Worm (Caenorhabditis elegans) whole organism, L4 larva: ENCODE measurements around the gene daf-1.

Source experiments
- F49E8.2 ChIP-seq: sonication (generic microtip); optimal IDR thresholded peaks from 2 replicates; lab custom pipeline; 2016; ENCODE audit warnings: missing compliant biosample characterization, mild to moderate bottlenecking, missing genetic modification characterization, borderline replicate concordance
- T26A8.4 ChIP-seq: fragments of 200-800 bp; sonication (Bioruptor generic); IDR thresholded peaks from 2 replicates; pipeline ENCODE4 v1.3.6; 2022; ENCODE audit warnings: missing genetic modification characterization, missing compliant biosample characterization
- Y105C5A.15 ChIP-seq: fragments of 200-800 bp; sonication (Bioruptor generic); IDR thresholded peaks from 2 replicates; pipeline ENCODE4 v1.3.6; 2022; ENCODE audit warnings: missing genetic modification characterization, missing compliant biosample characterization
- Y48G9A.11 ChIP-seq: fragments of 200-800 bp; sonication (Bioruptor generic); IDR thresholded peaks from 2 replicates; pipeline ENCODE4 v1.3.6; 2022; ENCODE audit warnings: missing genetic modification reagents, missing genetic modification characterization, missing compliant biosample characterization
- Y75B8A.6 ChIP-seq: fragments of 200-800 bp; sonication (Bioruptor generic); IDR thresholded peaks from 2 replicates; pipeline ENCODE4 v1.3.6; 2022; ENCODE audit warnings: missing genetic modification reagents, missing genetic modification characterization, missing compliant biosample characterization
- aha-1 ChIP-seq: fragments of 150-350 bp; peaks from one replicate; lab custom pipeline; 2014; ENCODE audit warnings: missing biosample characterization, missing genetic modification characterization
- aly-2 ChIP-seq: sonication (generic microtip); optimal IDR thresholded peaks from 2 replicates; lab custom pipeline; 2018; ENCODE audit warnings: missing biosample characterization, missing genetic modification characterization
- daf-12 ChIP-seq: fragments of 150-350 bp; optimal IDR thresholded peaks from 2 replicates; lab custom pipeline; 2014; ENCODE audit warnings: missing biosample characterization, missing genetic modification reagents, missing genetic modification characterization
- dmd-8 ChIP-seq: fragments of 200-800 bp; sonication (Bioruptor generic); IDR thresholded peaks from 2 replicates; pipeline ENCODE4 v1.3.6; 2022; ENCODE audit warnings: missing genetic modification characterization, missing compliant biosample characterization
- dmd-9 ChIP-seq: fragments of 200-800 bp; sonication (Bioruptor generic); IDR thresholded peaks from 2 replicates; pipeline ENCODE4 v1.3.6; 2022; ENCODE audit warnings: missing genetic modification reagents, missing genetic modification characterization, missing compliant biosample characterization
- dve-1 ChIP-seq: sonication (generic microtip); optimal IDR thresholded peaks from 2 replicates; lab custom pipeline; 2017; ENCODE audit warnings: antibody characterized with exemption, mild to moderate bottlenecking, missing genetic modification characterization, missing compliant biosample characterization; ENCODE audit not compliant: insufficient read depth
- hif-1 ChIP-seq, 2 experiments: sonication (generic microtip); optimal IDR thresholded peaks; 2 replicates each; lab custom pipeline; 2016 to 2017; ENCODE audit warnings: missing compliant biosample characterization in 2 of 2, missing genetic modification characterization in 2 of 2, missing genetic modification reagents in 2 of 2, missing genotype in 2 of 2, mild to moderate bottlenecking in 1 of 2
- hlh-30 ChIP-seq: sonication (generic microtip); optimal IDR thresholded peaks from 2 replicates; lab custom pipeline; 2017; ENCODE audit warnings: antibody characterized with exemption, mild to moderate bottlenecking, missing genetic modification characterization, missing compliant biosample characterization; ENCODE audit not compliant: insufficient read depth
- hmg-1.1 ChIP-seq: fragments of 200-800 bp; sonication (Bioruptor generic); IDR thresholded peaks from 2 replicates; pipeline ENCODE4 v1.3.6; 2022; ENCODE audit warnings: missing genetic modification reagents, missing genetic modification characterization, missing compliant biosample characterization
- jun-1 ChIP-seq: fragments of 150-350 bp; optimal IDR thresholded peaks from 2 replicates; lab custom pipeline; 2014; ENCODE audit warnings: missing biosample characterization, missing genetic modification reagents, missing genetic modification characterization
- lin-15B ChIP-seq: fragments of 150-350 bp; sonication (generic microtip); optimal IDR thresholded peaks from 3 replicates; lab custom pipeline; 2014; ENCODE audit warnings: missing biosample characterization, missing genetic modification characterization
- lin-38 ChIP-seq: fragments of 200-800 bp; sonication (Bioruptor generic); IDR thresholded peaks from 2 replicates; pipeline ENCODE4 v1.3.6; 2022; ENCODE audit warnings: missing genetic modification reagents, missing genetic modification characterization, missing compliant biosample characterization
- nhr-11 ChIP-seq: fragments of 150-350 bp; optimal IDR thresholded peaks from 2 replicates; lab custom pipeline; 2014; ENCODE audit warnings: missing biosample characterization, missing genetic modification characterization
- nhr-111 ChIP-seq: fragments of 200-800 bp; sonication (Bioruptor generic); optimal IDR thresholded peaks from 2 replicates; lab custom pipeline; 2018; ENCODE audit warnings: mild to moderate bottlenecking, missing genetic modification characterization, missing compliant biosample characterization
- nhr-42 ChIP-seq: fragments of 200-800 bp; sonication (Bioruptor generic); IDR thresholded peaks from 2 replicates; pipeline ENCODE4 v1.3.6; 2022; ENCODE audit warnings: missing genetic modification characterization, missing compliant biosample characterization
- nhr-76 ChIP-seq: fragments of 150-350 bp; optimal IDR thresholded peaks from 2 replicates; lab custom pipeline; 2014; ENCODE audit warnings: missing biosample characterization, missing genetic modification characterization
- set-16 ChIP-seq: fragments of 200-800 bp; sonication (Bioruptor generic); IDR thresholded peaks from 2 replicates; pipeline ENCODE4 v1.3.6; 2022; ENCODE audit warnings: missing genetic modification reagents, missing genetic modification characterization, missing compliant biosample characterization
- tag-97 ChIP-seq: fragments of 200-800 bp; sonication (Bioruptor generic); IDR thresholded peaks from 2 replicates; pipeline ENCODE4 v1.3.6; 2022; ENCODE audit warnings: missing genetic modification characterization, missing compliant biosample characterization
- tra-1 ChIP-seq: fragments of 200-800 bp; sonication (Bioruptor generic); IDR thresholded peaks from 2 replicates; pipeline ENCODE4 v1.3.6; 2022; ENCODE audit warnings: missing genetic modification reagents, missing genetic modification characterization, missing compliant biosample characterization
- unc-62 ChIP-seq, 3 experiments: fragments of 150-350 bp in 1 of 3; sonication (generic microtip); optimal IDR thresholded peaks in 2 of 3; peaks in 1 of 3; 1 replicate in 1 of 3; 2 replicates in 2 of 3; lab custom pipeline; 2014 to 2017; ENCODE audit warnings: missing biosample characterization in 3 of 3, missing genetic modification characterization in 3 of 3, missing genetic modification reagents in 3 of 3, missing genotype in 1 of 3
- vab-7 ChIP-seq: fragments of 200-800 bp; sonication (Bioruptor generic); IDR thresholded peaks from 2 replicates; pipeline ENCODE4 v1.3.6; 2022; ENCODE audit warnings: missing genetic modification reagents, missing genetic modification characterization, missing compliant biosample characterization
- zfp-3 ChIP-seq: fragments of 200-800 bp; sonication (Bioruptor generic); conservative IDR thresholded peaks from 2 replicates; pipeline ENCODE4 v1.3.6; 2022; ENCODE audit warnings: missing genetic modification reagents, missing genetic modification characterization, missing compliant biosample characterization
- ztf-11 ChIP-seq: fragments of 150-350 bp; optimal IDR thresholded peaks from 2 replicates; lab custom pipeline; 2014; ENCODE audit warnings: missing biosample characterization, missing genetic modification characterization
- ztf-7 ChIP-seq: fragments of 150-350 bp; optimal IDR thresholded peaks from 2 replicates; lab custom pipeline; 2014; ENCODE audit warnings: missing biosample characterization, missing genetic modification characterization

daf-1 gene

ce11 chrIV:164777-165176, 32.6 kb downstream of the daf-1 start, which contains the start of gene cutl-24:
cutl-24 (plus strand) TSS chrIV:165077.
- no peak for TF ChIP-seq dmd-9 (GFP tag; lab: Robert Waterston, UW)
- no peak for TF ChIP-seq hlh-30 (tag; lab: Kevin White, UChicago)
- no peak for TF ChIP-seq nhr-111 (GFP tag; lab: Kevin White, UChicago)
- no peak for TF ChIP-seq hif-1 (tag; optimal IDR thresholded peaks at IDR 0.05; lab: Kevin White, UChicago)
- TF ChIP-seq F49E8.2 (tag; lab: Kevin White, UChicago): no peak
- TF ChIP-seq, all 104 proteins: peak for 0

DNA sequence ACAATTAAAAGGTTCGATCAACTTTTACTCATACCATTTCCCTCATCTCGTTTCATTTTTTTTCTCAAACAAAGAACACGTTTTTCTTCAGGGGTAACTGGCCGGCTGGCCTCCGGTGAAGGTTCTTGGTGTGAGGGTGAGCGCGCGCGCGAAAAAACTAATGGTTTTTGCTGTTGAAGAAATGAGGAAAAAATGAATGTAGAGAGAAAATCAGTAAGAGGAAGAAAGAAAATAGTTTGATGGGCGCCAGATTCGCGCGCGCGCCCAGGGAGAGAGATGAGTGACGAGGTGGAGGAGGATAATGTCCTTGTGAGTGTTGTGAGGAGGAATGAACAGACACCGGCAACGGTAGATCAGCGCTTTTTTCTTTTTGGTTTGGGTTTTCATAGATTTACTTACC, 38.8 kb downstream of the daf-1 start:
- 0 out of 2 replicates have a peak, but pooled peaks have one; percentile 13 for TF ChIP-seq set-16 (GFP tag; lab: Robert Waterston, UW)
- peak; percentile 5 for TF ChIP-seq hlh-30 (tag; lab: Kevin White, UChicago)
- peak in 1 of 2 experiments; percentile 78 for TF ChIP-seq unc-62 (GFP tag; optimal IDR thresholded peaks at IDR 0.05 in 1 of 2; lab: Kevin White, UChicago)
- TF ChIP-seq unc-62 (tag; optimal IDR thresholded peaks at IDR 0.05; lab: Kevin White, UChicago): no peak
- no peak for TF ChIP-seq tag-97 (GFP tag; lab: Robert Waterston, UW)
- no peak for TF ChIP-seq nhr-76 (tag; lab: Kevin White, UChicago)

DNA sequence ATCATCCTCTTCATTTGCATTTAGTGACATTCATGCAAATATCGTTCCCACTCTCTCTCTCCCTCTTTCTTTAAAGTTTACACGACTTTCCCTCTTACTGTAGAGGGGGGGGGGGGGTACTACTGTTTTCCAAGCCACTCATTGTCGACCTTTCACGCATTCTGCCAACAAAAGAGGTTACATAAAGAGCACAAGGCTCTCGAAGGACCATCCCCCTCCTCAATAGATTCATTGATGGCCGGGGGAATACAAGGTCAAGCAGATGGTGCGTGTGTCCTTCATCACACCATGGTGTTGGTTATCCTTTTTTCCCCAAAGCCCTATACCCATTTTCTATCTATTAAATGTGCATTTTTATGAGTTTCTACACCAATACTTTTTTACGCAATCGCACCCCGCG, 40.8 kb downstream of the daf-1 start:
- TF ChIP-seq aha-1 (tag; lab: Kevin White, UChicago) (peak; percentile 42), Y105C5A.15 (GFP tag; lab: Robert Waterston, UW) (no peak)

DNA sequence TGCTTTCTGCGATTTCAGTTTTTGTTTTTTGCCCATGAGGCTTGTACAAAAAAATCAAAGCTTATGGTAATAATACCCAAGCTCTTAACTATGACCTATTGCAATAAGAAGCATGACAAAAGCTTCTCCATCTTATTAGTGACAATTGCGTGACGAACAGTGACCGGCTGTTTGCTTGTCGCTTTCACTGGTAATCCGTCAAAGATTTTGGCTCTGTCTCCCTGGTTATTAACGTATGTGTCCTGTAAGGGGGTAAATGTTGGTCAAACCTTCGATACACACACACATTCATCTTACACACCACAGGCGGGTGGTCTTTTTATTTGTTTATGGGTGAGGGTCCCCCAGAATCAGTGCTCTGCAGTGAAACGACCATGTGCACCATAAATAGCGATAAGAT, 41.9 kb downstream of the daf-1 start:
- TF ChIP-seq nhr-11 (no peak), aha-1 (tag; lab: Kevin White, UChicago) (peak; percentile 56)
- TF ChIP-seq, all 104 proteins: peak for 1

- TF ChIP-seq set-16 (GFP tag; lab: Robert Waterston, UW): peak; percentile 66
- no peak for TF ChIP-seq ztf-11
- 0 out of 2 replicates have a peak, but pooled peaks have one; percentile 21 for TF ChIP-seq zfp-3 (GFP tag; lab: Robert Waterston, UW)
Measured at ce11 chrIV:175698-176097, 43.5 kb downstream of the daf-1 start.

DNA sequence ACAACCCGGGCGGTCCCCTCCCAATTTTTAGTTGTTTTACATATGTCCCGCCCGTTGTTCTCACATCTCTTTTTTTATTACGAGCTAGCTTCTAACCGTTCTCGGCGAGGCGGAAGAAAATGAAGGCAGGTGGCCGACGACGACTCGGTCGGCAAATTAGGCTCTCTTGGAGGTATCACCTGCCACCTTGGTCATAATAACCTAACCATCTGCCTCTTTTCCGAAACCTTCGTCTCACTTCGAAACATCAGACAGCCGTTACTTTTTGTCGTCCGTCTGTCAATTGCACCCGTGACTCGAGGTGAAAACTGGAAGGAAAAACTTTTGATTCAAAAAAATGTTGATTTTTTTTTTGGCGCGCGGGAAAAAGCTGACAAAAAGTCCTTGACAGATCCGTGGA, 45.3 kb downstream of the daf-1 start:
- no peak for TF ChIP-seq ztf-7
- no peak for TF ChIP-seq daf-12
- no peak for TF ChIP-seq tag-97 (GFP tag; lab: Robert Waterston, UW)
- no peak for TF ChIP-seq hif-1 (tag; optimal IDR thresholded peaks at IDR 0.05; lab: Kevin White, UChicago)
- no peak for TF ChIP-seq jun-1 (tag; lab: Kevin White, UChicago)
- no peak for TF ChIP-seq vab-7 (GFP tag; lab: Robert Waterston, UW)

ce11 chrIV:178696-179095, 46.5 kb downstream of the daf-1 start, which contains the start of gene tcl-2:
tcl-2 (plus strand) TSS chrIV:179083.
- TF ChIP-seq nhr-42: no peak
- TF ChIP-seq Y75B8A.6 (GFP tag; lab: Robert Waterston, UW): no peak
- TF ChIP-seq aly-2 (tag; lab: Kevin White, UChicago): no peak
- TF ChIP-seq dve-1 (tag; lab: Kevin White, UChicago): no peak
- no peak for TF ChIP-seq lin-15B (tag; lab: Kevin White, UChicago)
- TF ChIP-seq dmd-8 (GFP tag; lab: Robert Waterston, UW): no peak
- TF ChIP-seq nhr-76 (tag; lab: Kevin White, UChicago): no peak
- TF ChIP-seq lin-38 (GFP tag; lab: Robert Waterston, UW): no peak
- no peak for TF ChIP-seq tra-1
- no peak for TF ChIP-seq ztf-11
- TF ChIP-seq Y48G9A.11 (GFP tag; lab: Robert Waterston, UW): no peak
- TF ChIP-seq T26A8.4 (GFP tag; lab: Robert Waterston, UW): no peak
- TF ChIP-seq daf-12: no peak
- TF ChIP-seq hmg-1.1 (GFP tag; lab: Robert Waterston, UW): no peak
